Worm (Caenorhabditis elegans) whole organism, L3 larva: ENCODE results near the gene R53.8.

Experiments
- ZK546.5 ChIP-seq: sonication (generic microtip); optimal IDR thresholded peaks from 2 replicates; lab custom pipeline; 2017; ENCODE audit warnings: missing biosample characterization, missing genetic modification characterization
- aly-2 ChIP-seq: fragments of 150-350 bp; optimal IDR thresholded peaks from 2 replicates; lab custom pipeline; 2014; ENCODE audit warnings: missing biosample characterization, missing genetic modification characterization
- ceh-9 ChIP-seq: sonication (generic microtip); optimal IDR thresholded peaks from 2 replicates; lab custom pipeline; 2018; ENCODE audit warnings: missing biosample characterization, missing genetic modification characterization
- egl-27 ChIP-seq: sonication (generic microtip); optimal IDR thresholded peaks from 4 replicates; lab custom pipeline; 2017; ENCODE audit warnings: missing biosample characterization, missing genetic modification reagents, missing genetic modification characterization
- elt-2 ChIP-seq: sonication (generic microtip); optimal IDR thresholded peaks from 2 replicates; lab custom pipeline; 2016; ENCODE audit warnings: missing genetic modification reagents, mild to moderate bottlenecking, missing genetic modification characterization, missing compliant biosample characterization
- elt-3 ChIP-seq, 3 experiments: fragments of 150-350 bp in 1 of 3; sonication (generic microtip) in 2 of 3; optimal IDR thresholded peaks; 2 replicates in 2 of 3; 4 replicates in 1 of 3; lab custom pipeline; 2014 to 2017; ENCODE audit warnings: missing biosample characterization in 3 of 3, missing genetic modification characterization in 3 of 3
- eor-1 ChIP-seq, 2 experiments: fragments of 150-350 bp; optimal IDR thresholded peaks; 2 replicates each; lab custom pipeline; 2014 to 2018; ENCODE audit warnings: missing biosample characterization in 2 of 2, missing genetic modification characterization in 2 of 2
- fkh-10 ChIP-seq: sonication (generic microtip); optimal IDR thresholded peaks from 2 replicates; lab custom pipeline; 2017; ENCODE audit warnings: missing biosample characterization, missing genetic modification reagents, missing genetic modification characterization
- fos-1 ChIP-seq: fragments of 150-350 bp; optimal IDR thresholded peaks from 2 replicates; lab custom pipeline; 2014; ENCODE audit warnings: missing biosample characterization, missing genetic modification characterization
- hmg-11 ChIP-seq: sonication (generic microtip); optimal IDR thresholded peaks from 2 replicates; lab custom pipeline; 2016; ENCODE audit warnings: missing genetic modification characterization, missing compliant biosample characterization
- jun-1 ChIP-seq: fragments of 150-350 bp; optimal IDR thresholded peaks from 2 replicates; lab custom pipeline; 2014; ENCODE audit warnings: missing biosample characterization, missing genetic modification reagents, missing genetic modification characterization
- lin-39 ChIP-seq: fragments of 150-350 bp; optimal IDR thresholded peaks from 2 replicates; lab custom pipeline; 2018; ENCODE audit warnings: missing biosample characterization, missing genetic modification reagents, missing genetic modification characterization
- lsy-12 ChIP-seq: sonication (generic microtip); optimal IDR thresholded peaks from 2 replicates; lab custom pipeline; 2016; ENCODE audit warnings: mild to moderate bottlenecking, missing genetic modification characterization, missing compliant biosample characterization
- mml-1 ChIP-seq: fragments of 150-350 bp; sonication (generic microtip); optimal IDR thresholded peaks from 3 replicates; lab custom pipeline; 2014; ENCODE audit warnings: missing biosample characterization, missing genetic modification characterization
- nfya-1 ChIP-seq: sonication (generic microtip); optimal IDR thresholded peaks from 2 replicates; lab custom pipeline; 2017; ENCODE audit warnings: missing genetic modification characterization, mild to moderate bottlenecking, missing compliant biosample characterization, antibody characterized with exemption, moderate library complexity; ENCODE audit not compliant: insufficient read depth
- nhr-11 ChIP-seq: fragments of 150-350 bp; optimal IDR thresholded peaks from 2 replicates; lab custom pipeline; 2014; ENCODE audit warnings: missing biosample characterization, missing genetic modification characterization
- nhr-12 ChIP-seq: fragments of 150-350 bp; optimal IDR thresholded peaks from 2 replicates; lab custom pipeline; 2014; ENCODE audit warnings: missing biosample characterization, missing genetic modification characterization
- nhr-23 ChIP-seq: fragments of 150-350 bp; optimal IDR thresholded peaks from 2 replicates; lab custom pipeline; 2014; ENCODE audit warnings: missing biosample characterization, missing genetic modification reagents, missing genetic modification characterization
- nhr-25 ChIP-seq: sonication (generic microtip); optimal IDR thresholded peaks from 2 replicates; lab custom pipeline; 2017; ENCODE audit warnings: missing biosample characterization, missing genetic modification characterization
- nhr-43 ChIP-seq: sonication (generic microtip); optimal IDR thresholded peaks from 2 replicates; lab custom pipeline; 2016; ENCODE audit warnings: mild to moderate bottlenecking, missing genetic modification characterization, missing compliant biosample characterization; ENCODE audit not compliant: poor library complexity, severe bottlenecking
- nhr-67 ChIP-seq: fragments of 150-350 bp; optimal IDR thresholded peaks from 2 replicates; lab custom pipeline; 2014; ENCODE audit warnings: missing biosample characterization, missing genetic modification characterization
- pha-4 ChIP-seq: fragments of 150-350 bp; optimal IDR thresholded peaks from 2 replicates; lab custom pipeline; 2014; ENCODE audit warnings: missing biosample characterization, missing genetic modification reagents, missing genetic modification characterization
- pqm-1 ChIP-seq: fragments of 150-350 bp; optimal IDR thresholded peaks from 2 replicates; lab custom pipeline; 2017; ENCODE audit warnings: missing biosample characterization, missing genetic modification characterization, inconsistent platforms
- snpc-4 ChIP-seq: fragments of 150-350 bp; optimal IDR thresholded peaks from 2 replicates; lab custom pipeline; 2014; ENCODE audit warnings: missing biosample characterization, missing genetic modification characterization
- tbx-2 ChIP-seq: sonication (generic microtip); optimal IDR thresholded peaks from 2 replicates; lab custom pipeline; 2016; ENCODE audit warnings: mild to moderate bottlenecking, missing genetic modification characterization, missing compliant biosample characterization
- unc-39 ChIP-seq: sonication (generic microtip); optimal IDR thresholded peaks from 4 replicates; lab custom pipeline; 2017; ENCODE audit warnings: missing biosample characterization, missing genetic modification characterization
- unc-62 ChIP-seq: fragments of 150-350 bp; sonication (generic microtip); optimal IDR thresholded peaks from 4 replicates; lab custom pipeline; 2014; ENCODE audit warnings: missing biosample characterization, missing genetic modification reagents, missing genetic modification characterization

The R53.8 gene

ce11 chrII:10011733-10012132 lies 35.2 kb downstream of the R53.8 start:
- peak; percentile 2 for TF ChIP-seq nhr-25 (tag; lab: Kevin White, UChicago)
- no peak for TF ChIP-seq unc-62 (GFP tag; lab: Kevin White, UChicago)

- TF ChIP-seq eor-1 (tag; optimal IDR thresholded peaks at IDR 0.05; lab: Kevin White, UChicago) (no peak), mml-1 (tag; lab: Kevin White, UChicago) (no peak), nhr-25 (tag; lab: Kevin White, UChicago) (no peak), snpc-4 (tag; lab: Kevin White, UChicago) (no peak), nhr-11 (peak; percentile 47), egl-27 (tag; lab: Kevin White, UChicago) (no peak)
Observed at ce11 chrII:10012490-10012889, 36.0 kb downstream of the R53.8 start.

- TF ChIP-seq hmg-11 (tag; lab: Kevin White, UChicago) (no peak), fkh-10 (no peak), elt-2 (tag; lab: Kevin White, UChicago) (no peak), aly-2 (tag; lab: Kevin White, UChicago) (no peak), nhr-67 (tag; lab: Kevin White, UChicago) (no peak), jun-1 (no peak), unc-39 (tag; lab: Kevin White, UChicago) (no peak), ceh-9 (tag; lab: Kevin White, UChicago) (no peak)
- TF ChIP-seq, all 47 proteins: peak for 0
Observed at ce11 chrII:10014384-10014783, 37.9 kb downstream of the R53.8 start.

ce11 chrII:10016013-10016412 lies 39.5 kb downstream of the R53.8 start, which contains the start of gene lec-2:
Gene lec-2 (minus strand): TSS chrII:10016183.
- peak; percentile 54 for TF ChIP-seq pha-4
- TF ChIP-seq lsy-12 (tag; lab: Kevin White, UChicago) = no peak
- no peak for TF ChIP-seq egl-27 (tag; lab: Kevin White, UChicago)
- TF ChIP-seq fos-1 (tag; lab: Kevin White, UChicago) = no peak
- TF ChIP-seq nfya-1 (tag; lab: Kevin White, UChicago) = peak; percentile 36
- no peak for TF ChIP-seq tbx-2
- TF ChIP-seq, all 47 proteins: peak for 2

- TF ChIP-seq nhr-43 (no peak), unc-62 (GFP tag; lab: Kevin White, UChicago) (no peak), elt-2 (tag; lab: Kevin White, UChicago) (no peak), elt-3 (tag; optimal IDR thresholded peaks at IDR 0.05; lab: Kevin White, UChicago) (no peak), tbx-2 (no peak)
Observed at ce11 chrII:10017528-10017927, 41.0 kb downstream of the R53.8 start.

- peak; percentile 43 for TF ChIP-seq pha-4
- no peak for TF ChIP-seq pqm-1 (tag; lab: Kevin White, UChicago)
- no peak for TF ChIP-seq lsy-12 (tag; lab: Kevin White, UChicago)
- TF ChIP-seq lin-39 (tag; lab: Kevin White, UChicago) = no peak
- no peak for TF ChIP-seq ZK546.5 (tag; lab: Kevin White, UChicago)
- TF ChIP-seq nhr-12 = no peak
- TF ChIP-seq ceh-9 (tag; lab: Kevin White, UChicago) = no peak
Observed at ce11 chrII:10019669-10020068, 43.2 kb downstream of the R53.8 start.

- TF ChIP-seq eor-1 (tag; optimal IDR thresholded peaks at IDR 0.05; lab: Kevin White, UChicago) (no peak), fkh-10 (peak; percentile 78)
Observed at ce11 chrII:10021749-10022148, 45.2 kb downstream of the R53.8 start.

- TF ChIP-seq nhr-23 (tag; lab: Kevin White, UChicago) = no peak
Observed at ce11 chrII:10025059-10025458, 48.6 kb downstream of the R53.8 start.
